Fruit fly (Drosophila melanogaster) whole organism, embryonic: ENCODE data around the gene CG5254.

Source experiments
- CG5245 ChIP-seq: fragments of 200-800 bp; sonication (Bioruptor generic); optimal IDR thresholded peaks from 3 replicates; lab custom pipeline; 2016; ENCODE audit warnings: missing biosample characterization, missing genetic modification characterization
- Opbp ChIP-seq: fragments of 200-800 bp; sonication (Bioruptor generic); IDR thresholded peaks from 3 replicates; pipeline ENCODE4 v1.3.6; 2022; ENCODE audit warnings: missing biosample characterization, missing genetic modification characterization; ENCODE audit not compliant: partially characterized antibody
- Sin3A ChIP-seq: fragments of >200 bp; optimal IDR thresholded peaks from 2 replicates; lab custom pipeline; 2018
- dan ChIP-seq: fragments of 200-800 bp; sonication (Bioruptor generic); IDR thresholded peaks from 2 replicates; pipeline ENCODE4 v1.3.6; 2022; ENCODE audit warnings: missing biosample characterization, missing genetic modification characterization
- mirr ChIP-seq: fragments of 200-800 bp; sonication (Bioruptor generic); optimal IDR thresholded peaks from 3 replicates; lab custom pipeline; 2018; ENCODE audit warnings: missing biosample characterization, mild to moderate bottlenecking, missing genetic modification characterization
- ranshi ChIP-seq: fragments of 200-800 bp; sonication (Bioruptor generic); IDR thresholded peaks from 2 replicates; pipeline ENCODE4 v1.3.6; 2022; ENCODE audit warnings: missing biosample characterization, missing genetic modification characterization
- twi ChIP-seq: fragments of 200-800 bp; optimal IDR thresholded peaks from 2 replicates; lab custom pipeline; 2019; ENCODE audit warnings: missing biosample characterization, mild to moderate bottlenecking, missing genetic modification characterization, moderate library complexity

- TF ChIP-seq Sin3A, result no peak
- TF ChIP-seq dan (GFP tag; lab: Robert Waterston, UW), result no peak
- TF ChIP-seq Opbp, result no peak
- TF ChIP-seq ranshi (GFP tag; lab: Robert Waterston, UW), result no peak
- TF ChIP-seq CG5245 (GFP tag; lab: Kevin White, UChicago), result no peak
- TF ChIP-seq mirr, result no peak
- TF ChIP-seq twi (tag; lab: Kevin White, UChicago), result no peak
Measured at dm6 chrX:724496-724895, 25.7 kb upstream of the CG5254 start.
